Fruit fly (Drosophila melanogaster): Measurements from ENCODE around the gene Wnt6.

Gene Wnt6

DNA sequence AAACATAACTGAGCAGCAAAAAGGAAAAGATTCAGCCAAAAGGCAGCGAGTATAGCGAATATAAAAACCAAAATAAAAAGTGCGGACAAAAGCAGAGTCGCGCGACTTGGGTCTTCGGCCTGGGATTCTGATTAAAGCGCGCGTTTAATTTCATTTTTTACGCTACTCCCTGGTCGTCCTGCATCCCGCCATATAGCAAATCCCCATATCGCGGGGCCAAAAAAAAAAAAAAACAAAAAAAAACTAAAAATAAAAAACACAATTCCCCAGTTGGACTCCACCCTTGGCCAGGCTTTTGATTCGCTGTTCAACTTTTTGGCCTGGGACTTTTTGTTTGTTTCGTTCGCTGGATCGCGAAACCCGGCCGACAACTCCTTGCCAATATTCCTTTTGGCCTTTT is 669 bp downstream of the Wnt6 start (continued):
- TF ChIP-seq pdm3 (GFP tag; optimal IDR thresholded peaks at IDR 0.05) (peak; percentile 23), esn (GFP tag; optimal IDR thresholded peaks at IDR 0.05) (peak; percentile 34), CG10631 (GFP tag; optimal IDR thresholded peaks at IDR 0.05) (no peak), Gug (GFP tag; IDR thresholded peaks at IDR 0.05) (no peak), CG31627 (GFP tag; optimal IDR thresholded peaks at IDR 0.05) (peak; percentile 23), CG1621 (tag; optimal IDR thresholded peaks at IDR 0.05) (no peak), fd59A (GFP tag; optimal IDR thresholded peaks at IDR 0.05) (no peak), Lpt (GFP tag; optimal IDR thresholded peaks at IDR 0.05) (no peak), topi (GFP tag; optimal IDR thresholded peaks at IDR 0.05) (peak; percentile 50), lz (GFP tag; optimal IDR thresholded peaks at IDR 0.05) (peak; percentile 18), CG8319 (GFP tag; optimal IDR thresholded peaks at IDR 0.05) (no peak), Hr39 (GFP tag; optimal IDR thresholded peaks at IDR 0.05) (peak; percentile 21), Smox (GFP tag; optimal IDR thresholded peaks at IDR 0.05) (peak; percentile 44), salr (GFP tag; optimal IDR thresholded peaks at IDR 0.05) (no peak), Sox15 (GFP tag; optimal IDR thresholded peaks at IDR 0.05) (no peak), CG6808 (GFP tag; optimal IDR thresholded peaks at IDR 0.05) (peak; percentile 48), fd85E (GFP tag; optimal IDR thresholded peaks at IDR 0.05) (no peak), CG7368 (GFP tag; optimal IDR thresholded peaks at IDR 0.05) (no peak), net (GFP tag; optimal IDR thresholded peaks at IDR 0.05) (peak; percentile 51), CG4318 (GFP tag; optimal IDR thresholded peaks at IDR 0.05) (no peak), CG16779 (tag; optimal IDR thresholded peaks at IDR 0.05) (no peak), OdsH (GFP tag; optimal IDR thresholded peaks at IDR 0.05) (no peak), CG8119 (GFP tag; IDR thresholded peaks at IDR 0.05) (no peak), Eip93F (GFP tag; optimal IDR thresholded peaks at IDR 0.05) (peak; percentile 52), CG34406 (GFP tag; optimal IDR thresholded peaks at IDR 0.05) (peak; percentile 47), Ets21C (GFP tag; optimal IDR thresholded peaks at IDR 0.05) (no peak), dac (GFP tag; optimal IDR thresholded peaks at IDR 0.05) (no peak), CG6792 (GFP tag; optimal IDR thresholded peaks at IDR 0.05) (peak; percentile 33), CG9139 (GFP tag; optimal IDR thresholded peaks at IDR 0.05) (peak; percentile 56), CG6163 (GFP tag; IDR thresholded peaks at IDR 0.05) (peak; percentile 77)

DNA sequence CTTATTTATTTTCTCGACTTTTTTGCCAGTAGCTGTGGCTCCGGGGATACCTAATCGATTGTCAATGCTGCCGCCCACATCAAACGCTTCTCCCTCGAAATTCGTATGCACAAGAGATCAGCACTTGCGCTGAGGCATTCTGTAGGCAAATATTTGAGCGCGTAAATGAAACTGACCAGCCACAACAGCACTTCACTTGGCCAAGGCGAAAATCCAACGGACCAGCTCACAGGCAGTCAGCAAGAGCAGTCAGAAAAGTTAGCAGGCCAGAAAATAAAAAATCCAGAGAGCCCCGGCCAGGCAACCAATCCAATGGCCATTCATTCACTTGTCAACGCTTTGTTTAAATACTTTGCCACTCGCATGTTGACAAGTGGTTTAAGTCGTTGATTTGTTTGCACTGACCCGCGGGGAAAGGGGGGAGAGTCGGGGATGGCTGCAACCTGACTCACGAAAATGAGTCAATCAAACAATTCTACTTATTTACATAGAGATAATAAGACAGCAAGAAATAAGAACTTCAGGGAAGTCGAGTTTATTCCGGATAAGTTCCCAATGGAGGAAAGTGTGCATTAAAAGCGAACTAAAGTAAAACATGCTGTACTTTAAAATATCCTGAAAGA is 6.0 kb downstream of the Wnt6 start:
- TF ChIP-seq svp (GFP tag): peak; percentile 29
- TF ChIP-seq topi (GFP tag; optimal IDR thresholded peaks at IDR 0.05): no peak
- peak; percentile 26 for TF ChIP-seq Eip78C (GFP tag)
- no peak for TF ChIP-seq CG31627 (GFP tag; optimal IDR thresholded peaks at IDR 0.05)
- no peak for TF ChIP-seq CG8119 (GFP tag; IDR thresholded peaks at IDR 0.05)
- no peak for TF ChIP-seq Hr39 (GFP tag; optimal IDR thresholded peaks at IDR 0.05)
- no peak for TF ChIP-seq Ets96B (tag; optimal IDR thresholded peaks at IDR 0.05)
- TF ChIP-seq Hr4 (GFP tag; optimal IDR thresholded peaks at IDR 0.05): no peak
- no peak for TF ChIP-seq CG9139 (GFP tag; optimal IDR thresholded peaks at IDR 0.05)
- TF ChIP-seq fkh (GFP tag; optimal IDR thresholded peaks at IDR 0.05): peak; percentile 85
- no peak for TF ChIP-seq spab (GFP tag; optimal IDR thresholded peaks at IDR 0.05)
- 0 out of 3 replicates have a peak, but pooled peaks have one; percentile 8 for TF ChIP-seq CG6163 (GFP tag; IDR thresholded peaks at IDR 0.05)

DNA sequence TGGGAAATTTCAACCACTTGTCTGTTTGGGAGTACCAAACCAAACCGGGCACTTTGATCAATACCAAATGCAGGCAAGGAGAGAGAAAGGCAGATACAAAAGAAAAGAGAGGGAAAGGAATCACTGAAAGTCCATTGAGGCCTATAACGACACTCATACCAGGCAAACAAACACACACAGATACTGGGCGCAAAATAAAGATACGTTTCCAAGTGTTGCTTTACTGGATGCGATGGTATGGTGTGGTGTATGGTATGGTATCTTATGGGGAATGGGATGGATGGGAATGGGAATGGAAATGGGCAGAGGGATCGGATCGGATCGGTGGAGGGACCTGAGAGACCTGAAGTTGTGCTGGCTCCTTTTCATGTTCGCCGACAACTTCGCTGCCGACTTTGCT is 6.6 kb downstream of the Wnt6 start:
- TF ChIP-seq Eip78C (GFP tag): peak; percentile 64
- TF ChIP-seq Blimp-1 (GFP tag; optimal IDR thresholded peaks at IDR 0.05): peak; percentile 19
- no peak for TF ChIP-seq lz (GFP tag; optimal IDR thresholded peaks at IDR 0.05)
- no peak for TF ChIP-seq Ets96B (tag; optimal IDR thresholded peaks at IDR 0.05)
- no peak for TF ChIP-seq esn (GFP tag; optimal IDR thresholded peaks at IDR 0.05)
- no peak for TF ChIP-seq vri (GFP tag; optimal IDR thresholded peaks at IDR 0.05)
